Fruit fly (Drosophila melanogaster) whole organism, embryonic: ENCODE results near the gene CG43645.
A peak's percentile ranks its signal among the peaks of the same experiment; 100 is the strongest.

Source experiments
- ATbp ChIP-seq: fragments of 200-800 bp; sonication (Bioruptor generic); optimal IDR thresholded peaks from 2 replicates; lab custom pipeline; 2017; ENCODE audit warnings: missing biosample characterization, mild to moderate bottlenecking, missing genetic modification characterization, missing genetic modification reagents
- Awh ChIP-seq: fragments of 200-800 bp; sonication (Bioruptor generic); IDR thresholded peaks from 2 replicates; pipeline ENCODE4, ENCODE4 v1.3.6; 2022; ENCODE audit warnings: missing biosample characterization, missing genetic modification characterization
- BEAF-32 ChIP-seq: fragments of 200-800 bp; sonication (Bioruptor generic); optimal IDR thresholded peaks from 3 replicates; lab custom pipeline; 2017; ENCODE audit warnings: missing biosample characterization, missing genetic modification characterization, mild to moderate bottlenecking, moderate library complexity, missing genetic modification reagents
- C15 ChIP-seq: fragments of 200-800 bp; sonication (Bioruptor generic); IDR thresholded peaks from 3 replicates; pipeline ENCODE4 v1.3.6; 2022; ENCODE audit warnings: missing biosample characterization, missing genetic modification characterization
- CG11504 ChIP-seq: fragments of 200-800 bp; sonication (Bioruptor generic); optimal IDR thresholded peaks from 3 replicates; lab custom pipeline; 2019; ENCODE audit warnings: missing biosample characterization, mild to moderate bottlenecking, missing genetic modification characterization, moderate library complexity
- CG13296 ChIP-seq: fragments of 200-800 bp; sonication (Bioruptor generic); optimal IDR thresholded peaks from 3 replicates; lab custom pipeline; 2018; ENCODE audit warnings: missing biosample characterization, mild to moderate bottlenecking, missing genetic modification characterization
- CG14860 ChIP-seq: fragments of 200-800 bp; sonication (Bioruptor generic); IDR thresholded peaks from 3 replicates; pipeline ENCODE4 v1.3.6; 2022; ENCODE audit warnings: missing biosample characterization, missing genetic modification characterization; ENCODE audit not compliant: partially characterized antibody
- CG1832 ChIP-seq: fragments of 200-800 bp; sonication (Bioruptor generic); optimal IDR thresholded peaks from 2 replicates; lab custom pipeline; 2017; ENCODE audit warnings: missing biosample characterization, mild to moderate bottlenecking, missing genetic modification characterization, inconsistent platforms
- CG18476 ChIP-seq: fragments of 200-800 bp; sonication (Bioruptor generic); optimal IDR thresholded peaks from 2 replicates; lab custom pipeline; 2016; ENCODE audit warnings: missing biosample characterization, mild to moderate bottlenecking, missing genetic modification characterization
- CG3281 ChIP-seq: fragments of 200-800 bp; sonication (Bioruptor generic); optimal IDR thresholded peaks from 3 replicates; lab custom pipeline; 2017; ENCODE audit warnings: missing biosample characterization, mild to moderate bottlenecking, missing genetic modification characterization
- CG3407 ChIP-seq: fragments of 200-800 bp; sonication (Bioruptor generic); optimal IDR thresholded peaks from 2 replicates; lab custom pipeline; 2018; ENCODE audit warnings: missing biosample characterization, mild to moderate bottlenecking, missing genetic modification characterization
- CG4404 ChIP-seq: fragments of 200-800 bp; sonication (Bioruptor generic); IDR thresholded peaks from 2 replicates; pipeline ENCODE4 v1.3.6; 2022; ENCODE audit warnings: missing biosample characterization, missing genetic modification characterization
- CG4854 ChIP-seq: fragments of 200-800 bp; sonication (Bioruptor generic); optimal IDR thresholded peaks from 2 replicates; lab custom pipeline; 2016; ENCODE audit warnings: missing biosample characterization, missing genetic modification characterization, inconsistent platforms
- CG5180 ChIP-seq: fragments of 200-800 bp; sonication (Bioruptor generic); optimal IDR thresholded peaks from 3 replicates; lab custom pipeline; 2017; ENCODE audit warnings: missing biosample characterization, missing genetic modification characterization, mild to moderate bottlenecking, moderate library complexity, missing genetic modification reagents
- CG6175 ChIP-seq: fragments of 200-800 bp; sonication (Bioruptor generic); IDR thresholded peaks from 3 replicates; pipeline ENCODE4 v1.3.6; 2022; ENCODE audit warnings: missing biosample characterization, missing genetic modification characterization
- CG6272 ChIP-seq: fragments of 200-800 bp; sonication (Bioruptor generic); IDR thresholded peaks from 2 replicates; pipeline ENCODE4 v1.3.6; 2022; ENCODE audit warnings: missing biosample characterization, missing genetic modification characterization
- CG7271 ChIP-seq: fragments of 200-800 bp; sonication (Bioruptor generic); optimal IDR thresholded peaks from 2 replicates; lab custom pipeline; 2018; ENCODE audit warnings: missing biosample characterization, mild to moderate bottlenecking, missing genetic modification characterization, moderate library complexity
- CG8290 ChIP-seq, 3 experiments: fragments of 200-800 bp; sonication (Bioruptor generic); optimal IDR thresholded peaks; 2 replicates each; lab custom pipeline; 2016 to 2019; ENCODE audit warnings: missing biosample characterization in 3 of 3, missing genetic modification characterization in 3 of 3, mild to moderate bottlenecking in 2 of 3, moderate library complexity in 1 of 3
- CrebB ChIP-seq: fragments of 200-800 bp; sonication (Bioruptor generic); optimal IDR thresholded peaks from 3 replicates; lab custom pipeline; 2018; ENCODE audit warnings: missing biosample characterization, mild to moderate bottlenecking, missing genetic modification characterization
- Dll ChIP-seq: fragments of 200-800 bp; sonication (Bioruptor generic); IDR thresholded peaks from 4 replicates; pipeline ENCODE4 v1.3.6; 2022; ENCODE audit warnings: missing biosample characterization, missing genetic modification characterization; ENCODE audit not compliant: partially characterized antibody
- Drgx ChIP-seq: fragments of 200-800 bp; sonication (Bioruptor generic); IDR thresholded peaks from 2 replicates; pipeline ENCODE4 v1.3.6; 2022; ENCODE audit warnings: missing biosample characterization, missing genetic modification characterization
- HLH3B ChIP-seq: fragments of 200-800 bp; sonication (Bioruptor generic); IDR thresholded peaks from 2 replicates; pipeline ENCODE4 v1.3.6; 2022; ENCODE audit warnings: missing biosample characterization, missing genetic modification characterization
- HLH54F ChIP-seq: fragments of 200-800 bp; sonication (Bioruptor generic); optimal IDR thresholded peaks from 3 replicates; lab custom pipeline; 2016; ENCODE audit warnings: missing biosample characterization, missing genetic modification characterization
- Max ChIP-seq: fragments of 200-800 bp; sonication (Bioruptor generic); optimal IDR thresholded peaks from 2 replicates; lab custom pipeline; 2016; ENCODE audit warnings: missing biosample characterization, mild to moderate bottlenecking, missing genetic modification characterization
- NfI ChIP-seq: fragments of 200-800 bp; sonication (Bioruptor generic); optimal IDR thresholded peaks from 3 replicates; lab custom pipeline; 2018; ENCODE audit warnings: missing biosample characterization, mild to moderate bottlenecking, missing genetic modification characterization, moderate library complexity
- PHDP ChIP-seq: fragments of 200-800 bp; sonication (Bioruptor generic); optimal IDR thresholded peaks from 3 replicates; lab custom pipeline; 2018; ENCODE audit warnings: missing biosample characterization, mild to moderate bottlenecking, missing genetic modification characterization, moderate library complexity
- Six4 ChIP-seq: fragments of 200-800 bp; sonication (Bioruptor generic); optimal IDR thresholded peaks from 2 replicates; lab custom pipeline; 2016; ENCODE audit warnings: missing biosample characterization, missing genetic modification characterization
- Sox100B ChIP-seq: fragments of 200-800 bp; sonication (Bioruptor generic); optimal IDR thresholded peaks from 3 replicates; lab custom pipeline; 2018; ENCODE audit warnings: missing biosample characterization, mild to moderate bottlenecking, missing genetic modification characterization
- Vsx1 ChIP-seq: fragments of 200-800 bp; sonication (Bioruptor generic); optimal IDR thresholded peaks from 2 replicates; lab custom pipeline; 2017; ENCODE audit warnings: missing biosample characterization, mild to moderate bottlenecking, missing genetic modification characterization, missing genetic modification reagents
- ap ChIP-seq: fragments of 200-800 bp; sonication (Bioruptor generic); IDR thresholded peaks from 2 replicates; pipeline ENCODE4 v1.3.6; 2022; ENCODE audit warnings: missing biosample characterization, missing genetic modification characterization
- bbx ChIP-seq: fragments of 200-800 bp; sonication (Bioruptor generic); IDR thresholded peaks from 2 replicates; pipeline ENCODE4 v1.3.6; 2022; ENCODE audit warnings: missing biosample characterization, missing genetic modification characterization; ENCODE audit not compliant: partially characterized antibody
- bsh ChIP-seq, 2 experiments: fragments of 200-800 bp; sonication (Bioruptor generic); optimal IDR thresholded peaks; 2 replicates each; lab custom pipeline; 2017 to 2018; ENCODE audit warnings: mild to moderate bottlenecking in 2 of 2, missing biosample characterization in 2 of 2, missing genetic modification characterization in 2 of 2, moderate library complexity in 1 of 2
- chn ChIP-seq: fragments of 200-800 bp; sonication (Bioruptor generic); optimal IDR thresholded peaks from 2 replicates; lab custom pipeline; 2016; ENCODE audit warnings: missing biosample characterization, missing genetic modification characterization
- dan ChIP-seq: fragments of 200-800 bp; sonication (Bioruptor generic); IDR thresholded peaks from 2 replicates; pipeline ENCODE4 v1.3.6; 2022; ENCODE audit warnings: missing biosample characterization, missing genetic modification characterization
- fu2 ChIP-seq: fragments of 200-800 bp; sonication (Bioruptor generic); optimal IDR thresholded peaks from 2 replicates; lab custom pipeline; 2016; ENCODE audit warnings: missing biosample characterization, missing genetic modification characterization
- ken ChIP-seq: fragments of 200-800 bp; sonication (Bioruptor generic); IDR thresholded peaks from 3 replicates; pipeline ENCODE4 v1.3.6; 2022; ENCODE audit warnings: missing biosample characterization, missing genetic modification characterization
- nerfin-1 ChIP-seq: fragments of 200-800 bp; sonication (Bioruptor generic); optimal IDR thresholded peaks from 3 replicates; lab custom pipeline; 2019; ENCODE audit warnings: missing biosample characterization, mild to moderate bottlenecking, missing genetic modification characterization, moderate library complexity
- oc ChIP-seq: fragments of 200-800 bp; sonication (Bioruptor generic); optimal IDR thresholded peaks from 2 replicates; lab custom pipeline; 2018; ENCODE audit warnings: missing biosample characterization, mild to moderate bottlenecking, missing genetic modification characterization, moderate library complexity
- odd ChIP-seq: fragments of 200-800 bp; sonication (Bioruptor generic); optimal IDR thresholded peaks from 2 replicates; lab custom pipeline; 2017; ENCODE audit warnings: missing biosample characterization, mild to moderate bottlenecking, missing genetic modification characterization
- pzg ChIP-seq: fragments of 200-800 bp; sonication (Bioruptor generic); optimal IDR thresholded peaks from 3 replicates; lab custom pipeline; 2018; ENCODE audit warnings: missing biosample characterization, mild to moderate bottlenecking, missing genetic modification characterization, moderate library complexity
- sc ChIP-seq, 3 experiments: fragments of >200 bp in 2 of 3; fragments of 200-800 bp in 1 of 3; sonication (Bioruptor generic) in 1 of 3; optimal IDR thresholded peaks; 2 replicates in 2 of 3; 3 replicates in 1 of 3; lab custom pipeline; 2017; ENCODE audit warnings: mild to moderate bottlenecking in 1 of 3, missing biosample characterization in 1 of 3, missing genetic modification characterization in 1 of 3, missing genetic modification reagents in 1 of 3
- slp2 ChIP-seq: fragments of 200-800 bp; sonication (Bioruptor generic); optimal IDR thresholded peaks from 2 replicates; lab custom pipeline; 2016; ENCODE audit warnings: missing biosample characterization, missing genetic modification characterization
- tin ChIP-seq: fragments of 200-800 bp; sonication (Bioruptor generic); optimal IDR thresholded peaks from 3 replicates; lab custom pipeline; 2016; ENCODE audit warnings: missing biosample characterization, missing genetic modification characterization
- trh ChIP-seq: fragments of 200-800 bp; sonication (Bioruptor generic); optimal IDR thresholded peaks from 2 replicates; lab custom pipeline; 2016; ENCODE audit warnings: missing biosample characterization, missing genetic modification characterization
- twi ChIP-seq: fragments of 200-800 bp; optimal IDR thresholded peaks from 2 replicates; lab custom pipeline; 2019; ENCODE audit warnings: missing biosample characterization, mild to moderate bottlenecking, missing genetic modification characterization, moderate library complexity
- unpg ChIP-seq: fragments of 200-800 bp; sonication (Bioruptor generic); optimal IDR thresholded peaks from 3 replicates; lab custom pipeline; 2018; ENCODE audit warnings: missing biosample characterization, mild to moderate bottlenecking, missing genetic modification characterization, moderate library complexity
- wdn ChIP-seq: fragments of 200-800 bp; sonication (Bioruptor generic); IDR thresholded peaks from 2 replicates; pipeline ENCODE4 v1.3.6; 2022; ENCODE audit warnings: missing biosample characterization, missing genetic modification characterization

CG43645 gene

DNA sequence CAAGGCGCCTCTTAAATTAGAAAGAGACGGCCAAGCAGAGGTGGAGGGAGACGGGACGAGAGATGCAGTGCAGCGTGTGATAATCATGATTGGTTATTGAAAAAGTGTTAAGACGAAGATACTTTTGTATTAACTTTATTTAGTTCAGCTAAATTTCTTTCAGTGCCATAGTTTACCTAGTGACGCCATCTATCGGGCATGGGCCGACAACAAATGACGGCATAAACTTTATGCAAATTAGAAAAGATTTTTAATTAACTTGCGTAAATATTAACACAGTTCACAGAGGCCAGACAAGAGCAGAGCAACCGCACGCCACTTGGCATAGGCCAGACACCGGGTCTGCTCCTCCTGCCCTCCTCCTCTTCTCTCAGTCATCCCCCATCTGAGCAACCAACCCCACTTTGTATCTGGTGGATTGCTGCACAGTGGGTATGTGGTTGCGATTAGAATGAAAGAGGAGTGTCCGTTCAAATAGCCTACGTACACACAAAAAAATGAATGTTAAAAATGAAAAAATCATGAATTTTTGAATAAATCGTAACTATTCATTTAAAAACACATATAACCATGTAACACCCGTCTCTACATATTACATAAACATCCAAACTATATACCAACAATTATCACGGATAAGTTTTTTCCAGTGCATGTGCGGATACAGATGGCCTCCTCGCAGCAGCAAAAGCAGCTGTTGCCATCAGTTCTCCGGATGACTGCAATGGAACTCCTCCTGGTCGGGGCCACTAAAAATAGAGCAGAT, 19.5 kb upstream of the CG43645 start (continued):
- TF ChIP-seq sc (optimal IDR thresholded peaks at IDR 0.05; lab: Kevin White, UChicago), result no peak
- peak; percentile 73 for TF ChIP-seq sc (GFP tag; optimal IDR thresholded peaks at IDR 0.05; lab: Kevin White, UChicago)
- peak; percentile 88 for TF ChIP-seq Drgx (GFP tag; lab: Robert Waterston, UW)
- TF ChIP-seq HLH54F, result peak; percentile 72
- TF ChIP-seq NfI, result peak; percentile 67
- TF ChIP-seq ken, result peak; percentile 81
- TF ChIP-seq CG13296 (GFP tag; lab: Kevin White, UChicago), result peak; percentile 59
- TF ChIP-seq CG5180, result peak; percentile 64
- peak; percentile 84 for TF ChIP-seq Six4
- TF ChIP-seq CG4404, result peak; percentile 63
- peak; percentile 88 for TF ChIP-seq CG11504 (tag; lab: Kevin White, UChicago)
- TF ChIP-seq CG6272, result peak; percentile 30; the same call in 1 of the 2 replicates
- peak; percentile 60 to 92 for TF ChIP-seq bsh (GFP tag; optimal IDR thresholded peaks at IDR 0.05; lab: Kevin White, UChicago)
- TF ChIP-seq twi (tag; lab: Kevin White, UChicago), result peak; percentile 87
- TF ChIP-seq ATbp (GFP tag; lab: Kevin White, UChicago), result peak; percentile 83
- TF ChIP-seq odd (GFP tag; lab: Kevin White, UChicago), result peak; percentile 58
- TF ChIP-seq Max (GFP tag; lab: Kevin White, UChicago), result peak; percentile 68
- TF ChIP-seq pzg (GFP tag; lab: Kevin White, UChicago), result no peak
- TF ChIP-seq CG8290 (GFP tag; optimal IDR thresholded peaks at IDR 0.05; lab: Kevin White, UChicago), result peak; percentile 11
- peak in 1 of 2 experiments; percentile 67 for TF ChIP-seq CG8290 (tag; optimal IDR thresholded peaks at IDR 0.05; lab: Kevin White, UChicago)
- no peak for TF ChIP-seq bbx (GFP tag; lab: Robert Waterston, UW)
- TF ChIP-seq PHDP (tag; lab: Kevin White, UChicago), result peak; percentile 86
- TF ChIP-seq Dll, result no peak
- TF ChIP-seq CG6175 (GFP tag; lab: Robert Waterston, UW), result 0 out of 3 replicates have a peak, but pooled peaks have one; percentile 35
- TF ChIP-seq trh (GFP tag; lab: Kevin White, UChicago), result peak; percentile 60
- peak; percentile 67 for TF ChIP-seq wdn
- TF ChIP-seq CG14860 (GFP tag; lab: Robert Waterston, UW), result no peak
- TF ChIP-seq CG4854, result peak; percentile 58
- TF ChIP-seq dan, result no peak; the same call in 1 of the 2 replicates
- TF ChIP-seq chn, result peak; percentile 60
- TF ChIP-seq unpg (GFP tag; lab: Kevin White, UChicago), result peak; percentile 88
- peak; percentile 75 for TF ChIP-seq CG3281 (GFP tag; lab: Kevin White, UChicago)
- peak; percentile 81 for TF ChIP-seq tin (GFP tag; lab: Kevin White, UChicago)
- TF ChIP-seq CG1832, result no peak
- TF ChIP-seq C15, result 0 out of 3 replicates have a peak, but pooled peaks have one; percentile 43
- peak; percentile 69; the same call in 1 of the 2 replicates for TF ChIP-seq ap
- peak; percentile 59 for TF ChIP-seq Vsx1 (GFP tag; lab: Kevin White, UChicago)
- TF ChIP-seq CrebB (tag; lab: Kevin White, UChicago), result peak; percentile 75
- TF ChIP-seq CG18476, result peak; percentile 58
- TF ChIP-seq oc (tag; lab: Kevin White, UChicago), result peak; percentile 85
- peak; percentile 61 for TF ChIP-seq fu2 (GFP tag; lab: Kevin White, UChicago)
- TF ChIP-seq Sox100B (GFP tag; lab: Kevin White, UChicago), result peak; percentile 79
- peak; percentile 69 for TF ChIP-seq slp2 (GFP tag; lab: Kevin White, UChicago)
- peak; percentile 58 for TF ChIP-seq CG3407 (GFP tag; lab: Kevin White, UChicago)
- TF ChIP-seq nerfin-1, result peak; percentile 84
- peak; percentile 87 for TF ChIP-seq HLH3B (GFP tag; lab: Robert Waterston, UW)
- TF ChIP-seq BEAF-32 (GFP tag; lab: Kevin White, UChicago), result no peak
- TF ChIP-seq Awh, result peak; percentile 62; the same call in 1 of the 2 replicates
- peak; percentile 62 for TF ChIP-seq CG7271 (tag; lab: Kevin White, UChicago)
